Worm (Caenorhabditis elegans): ENCODE measurements around the gene zip-8.

DNA sequence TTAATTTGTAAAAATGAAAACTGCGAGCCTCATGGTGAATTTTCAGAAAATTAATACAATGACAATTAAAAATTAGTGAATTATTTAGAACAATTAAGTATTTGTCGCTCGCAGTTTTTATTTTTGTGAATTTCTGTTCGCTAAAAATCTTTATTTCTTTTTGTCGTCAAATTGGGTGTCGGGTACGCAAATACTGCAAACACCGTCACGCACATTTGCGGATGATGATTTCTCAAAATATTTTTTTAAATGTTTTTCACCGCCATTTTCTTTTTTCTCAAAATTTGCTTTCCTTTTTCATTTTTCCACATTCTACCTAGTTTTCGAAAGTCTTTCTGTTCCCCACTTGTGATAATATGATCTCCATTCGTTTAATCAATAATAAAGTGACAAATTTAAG, 10.2 kb downstream of the zip-8 start:
- TF ChIP-seq nhr-11 (tag; optimal IDR thresholded peaks at IDR 0.05) (no peak), ceh-9 (tag; optimal IDR thresholded peaks at IDR 0.05) (no peak), pqm-1 (tag; optimal IDR thresholded peaks at IDR 0.05) (no peak), nhr-232 (tag; optimal IDR thresholded peaks at IDR 0.05) (no peak), ceh-48 (tag; optimal IDR thresholded peaks at IDR 0.05) (no peak), fkh-10 (GFP tag; optimal IDR thresholded peaks at IDR 0.05) (no peak)

Data from whole organism, late embryonic.